Worm (Caenorhabditis elegans) whole organism, late embryonic: Measurements from ENCODE around the gene B0244.6.

ENCODE experiments used
- ama-1 ChIP-seq: fragments of 150-350 bp; optimal IDR thresholded peaks from 2 replicates; lab custom pipeline; 2014
- ceh-31 ChIP-seq: sonication (generic microtip); optimal IDR thresholded peaks from 2 replicates; lab custom pipeline; 2016; ENCODE audit warnings: missing genetic modification characterization, missing compliant biosample characterization
- mec-3 ChIP-seq: sonication (generic microtip); optimal IDR thresholded peaks from 2 replicates; lab custom pipeline; 2016; ENCODE audit warnings: borderline replicate concordance, missing genetic modification characterization, missing compliant biosample characterization
- nfya-1 ChIP-seq: sonication (generic microtip); optimal IDR thresholded peaks from 2 replicates; lab custom pipeline; 2017; ENCODE audit warnings: missing genetic modification characterization, mild to moderate bottlenecking, missing compliant biosample characterization, antibody characterized with exemption, moderate library complexity
- nhr-232 ChIP-seq: sonication (generic microtip); optimal IDR thresholded peaks from 2 replicates; lab custom pipeline; 2016; ENCODE audit warnings: missing genetic modification characterization, missing compliant biosample characterization
- pqm-1 ChIP-seq: sonication (generic microtip); optimal IDR thresholded peaks from 2 replicates; lab custom pipeline; 2016; ENCODE audit warnings: missing genetic modification characterization, missing compliant biosample characterization
- rnt-1 ChIP-seq: sonication (generic microtip); optimal IDR thresholded peaks from 2 replicates; lab custom pipeline; 2016; ENCODE audit warnings: missing genetic modification characterization, missing compliant biosample characterization
- tbx-2 ChIP-seq: sonication (generic microtip); optimal IDR thresholded peaks from 2 replicates; lab custom pipeline; 2016; ENCODE audit warnings: missing genetic modification characterization, missing compliant biosample characterization

ce11 chrIII:5755204-5755603 is 17.4 kb downstream of the B0244.6 start, which contains the start of gene ida-1:
- TF ChIP-seq ama-1 (no peak), ceh-31 (no peak), mec-3 (tag; lab: Kevin White, UChicago) (no peak), nhr-232 (tag; lab: Kevin White, UChicago) (no peak), nfya-1 (tag; lab: Kevin White, UChicago) (peak; percentile 36), pqm-1 (tag; lab: Kevin White, UChicago) (no peak), tbx-2 (tag; lab: Kevin White, UChicago) (no peak), rnt-1 (tag; lab: Kevin White, UChicago) (no peak)
